Worm (Caenorhabditis elegans) whole organism, midembryonic: Measurements from ENCODE around the gene mrps-35.

Experiments used
- T22C8.4 ChIP-seq: fragments of 200-800 bp; sonication (Bioruptor generic); IDR thresholded peaks from 2 replicates; pipeline ENCODE4 v1.3.6; 2022; ENCODE audit warnings: missing genetic modification characterization, missing compliant biosample characterization
- cog-1 ChIP-seq: sonication (generic microtip); optimal IDR thresholded peaks from 2 replicates; lab custom pipeline; 2016; ENCODE audit warnings: missing genetic modification characterization, missing compliant biosample characterization
- flt-1 ChIP-seq: fragments of 200-800 bp; sonication (Bioruptor generic); IDR thresholded peaks from 2 replicates; pipeline ENCODE4 v1.3.6; 2022; ENCODE audit warnings: missing genetic modification characterization, missing compliant biosample characterization
- klf-2 ChIP-seq: fragments of 200-800 bp; sonication (Bioruptor generic); conservative IDR thresholded peaks from 2 replicates; pipeline ENCODE4 v1.3.6; 2022; ENCODE audit warnings: missing genetic modification reagents, missing genetic modification characterization, missing compliant biosample characterization
- ref-1 ChIP-seq: fragments of 200-800 bp; sonication (Bioruptor generic); conservative IDR thresholded peaks from 2 replicates; pipeline ENCODE4 v1.3.6; 2022; ENCODE audit warnings: missing genetic modification reagents, missing genetic modification characterization, missing compliant biosample characterization
- tab-1 ChIP-seq: fragments of 200-800 bp; sonication (Bioruptor generic); IDR thresholded peaks from 2 replicates; pipeline ENCODE4 v1.3.6; 2022; ENCODE audit warnings: missing genetic modification characterization, missing compliant biosample characterization
- ztf-23 ChIP-seq: fragments of 200-800 bp; sonication (Bioruptor generic); IDR thresholded peaks from 2 replicates; pipeline ENCODE4 v1.3.6; 2022; ENCODE audit warnings: missing genetic modification reagents, missing genetic modification characterization, missing compliant biosample characterization
- ztf-29 ChIP-seq: fragments of 200-800 bp; sonication (Bioruptor generic); IDR thresholded peaks from 2 replicates; pipeline ENCODE4 v1.3.6; 2022; ENCODE audit warnings: missing genetic modification reagents, missing genetic modification characterization, missing compliant biosample characterization

DNA sequence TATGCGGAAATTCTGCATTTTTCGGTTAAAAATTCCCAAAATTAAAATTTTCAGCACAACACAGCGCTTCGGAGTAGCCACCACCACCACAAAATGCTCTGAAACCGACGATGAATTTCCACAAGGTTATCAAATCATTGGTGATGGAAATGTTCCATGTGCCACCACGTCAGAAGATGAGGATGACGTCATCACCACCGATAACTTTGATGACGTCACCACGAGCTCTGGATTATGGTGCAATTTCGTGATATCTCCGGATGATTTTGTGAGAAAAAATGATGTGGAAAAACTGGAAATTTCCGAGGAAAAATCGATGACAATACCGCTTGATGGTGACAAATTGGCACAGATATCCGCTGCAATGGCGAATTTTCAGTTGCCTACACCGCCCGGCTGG, 11.9 kb downstream of the mrps-35 start:
- TF ChIP-seq ztf-23 (GFP tag; lab: Robert Waterston, UW) = no peak
- no peak for TF ChIP-seq ztf-29
- no peak for TF ChIP-seq ref-1 (GFP tag; lab: Robert Waterston, UW)
- TF ChIP-seq cog-1 (tag; lab: Kevin White, UChicago) = no peak
- TF ChIP-seq tab-1 (GFP tag; lab: Robert Waterston, UW) = no peak
- TF ChIP-seq klf-2 (GFP tag; lab: Robert Waterston, UW) = no peak
- no peak for TF ChIP-seq T22C8.4 (GFP tag; lab: Robert Waterston, UW)
- no peak for TF ChIP-seq flt-1 (GFP tag; lab: Robert Waterston, UW)
